Fruit fly (Drosophila melanogaster) whole organism, embryonic: ENCODE data around the gene Ppm1.

ENCODE experiments used
- Abd-B ChIP-seq: fragments of 200-800 bp; sonication (Bioruptor generic); optimal IDR thresholded peaks from 2 replicates; lab custom pipeline; 2018; ENCODE audit warnings: missing biosample characterization, mild to moderate bottlenecking, missing genetic modification characterization, moderate library complexity
- CG10321 ChIP-seq: fragments of 200-800 bp; sonication (Bioruptor generic); IDR thresholded peaks from 2 replicates; pipeline ENCODE4 v1.3.6; 2022; ENCODE audit warnings: missing biosample characterization, missing genetic modification characterization
- CG10654 ChIP-seq: fragments of 200-800 bp; sonication (Bioruptor generic); optimal IDR thresholded peaks from 2 replicates; lab custom pipeline; 2016; ENCODE audit warnings: missing biosample characterization, missing genetic modification characterization
- CG11093 ChIP-seq: fragments of 200-800 bp; sonication (Bioruptor generic); IDR thresholded peaks from 3 replicates; pipeline ENCODE4 v1.3.6; 2022; ENCODE audit warnings: missing biosample characterization, missing genetic modification characterization
- CG1233 ChIP-seq: fragments of 200-800 bp; sonication (Bioruptor generic); optimal IDR thresholded peaks from 4 replicates; lab custom pipeline; 2018; ENCODE audit warnings: missing biosample characterization, mild to moderate bottlenecking, missing genetic modification characterization
- CG12744 ChIP-seq: fragments of 200-800 bp; sonication (Bioruptor generic); optimal IDR thresholded peaks from 2 replicates; lab custom pipeline; 2016; ENCODE audit warnings: missing biosample characterization, missing genetic modification characterization
- CG13624 ChIP-seq: fragments of 200-800 bp; sonication (Bioruptor generic); optimal IDR thresholded peaks from 2 replicates; lab custom pipeline; 2016; ENCODE audit warnings: missing biosample characterization, missing genetic modification characterization
- CG14667 ChIP-seq: fragments of 200-800 bp; sonication (Bioruptor generic); IDR thresholded peaks from 2 replicates; pipeline ENCODE4 v1.3.6; 2022; ENCODE audit warnings: missing biosample characterization, missing genetic modification characterization
- CG15601 ChIP-seq: fragments of 200-800 bp; sonication (Bioruptor generic); optimal IDR thresholded peaks from 3 replicates; lab custom pipeline; 2019; ENCODE audit warnings: missing biosample characterization, mild to moderate bottlenecking, missing genetic modification characterization, moderate library complexity
- CG15696 ChIP-seq: fragments of 200-800 bp; sonication (Bioruptor generic); optimal IDR thresholded peaks from 2 replicates; lab custom pipeline; 2019; ENCODE audit warnings: missing biosample characterization, mild to moderate bottlenecking, missing genetic modification characterization, moderate library complexity
- CG16863 ChIP-seq: fragments of 200-800 bp; sonication (Bioruptor generic); optimal IDR thresholded peaks from 3 replicates; lab custom pipeline; 2016; ENCODE audit warnings: missing biosample characterization, missing genetic modification characterization
- CG1792 ChIP-seq: fragments of 200-800 bp; sonication (Bioruptor generic); optimal IDR thresholded peaks from 2 replicates; lab custom pipeline; 2016; ENCODE audit warnings: missing biosample characterization, missing genetic modification characterization
- CG18011 ChIP-seq: fragments of 200-800 bp; sonication (Bioruptor generic); optimal IDR thresholded peaks from 2 replicates; lab custom pipeline; 2017; ENCODE audit warnings: missing biosample characterization, missing genetic modification characterization, mild to moderate bottlenecking, moderate library complexity, missing genotype
- CG18262 ChIP-seq: fragments of 200-800 bp; optimal IDR thresholded peaks from 3 replicates; lab custom pipeline; 2019; ENCODE audit warnings: missing biosample characterization, mild to moderate bottlenecking, missing genetic modification characterization, moderate library complexity
- CG2120 ChIP-seq: fragments of 200-800 bp; sonication (Bioruptor generic); optimal IDR thresholded peaks from 3 replicates; lab custom pipeline; 2016; ENCODE audit warnings: missing biosample characterization, missing genetic modification characterization
- CG2199 ChIP-seq: fragments of 200-800 bp; sonication (Bioruptor generic); IDR thresholded peaks from 3 replicates; pipeline ENCODE4 v1.3.6; 2022; ENCODE audit warnings: missing biosample characterization, missing genetic modification characterization
- CG32532 ChIP-seq: fragments of 200-800 bp; sonication (Bioruptor generic); IDR thresholded peaks from 2 replicates; pipeline ENCODE4 v1.3.6; 2022; ENCODE audit warnings: missing biosample characterization, missing genetic modification characterization
- CG4328 ChIP-seq: fragments of 200-800 bp; sonication (Bioruptor generic); optimal IDR thresholded peaks from 3 replicates; lab custom pipeline; 2017; ENCODE audit warnings: missing biosample characterization, missing genetic modification reagents, missing genetic modification characterization
- CG4820 ChIP-seq: fragments of 200-800 bp; sonication (Bioruptor generic); optimal IDR thresholded peaks from 3 replicates; lab custom pipeline; 2016; ENCODE audit warnings: missing biosample characterization, missing genetic modification characterization
- CG4854 ChIP-seq: fragments of 200-800 bp; sonication (Bioruptor generic); optimal IDR thresholded peaks from 2 replicates; lab custom pipeline; 2016; ENCODE audit warnings: missing biosample characterization, missing genetic modification characterization, inconsistent platforms
- CG6683 ChIP-seq: fragments of 200-800 bp; sonication (Bioruptor generic); optimal IDR thresholded peaks from 2 replicates; lab custom pipeline; 2017; ENCODE audit warnings: missing biosample characterization, mild to moderate bottlenecking, missing genetic modification characterization, missing genetic modification reagents
- Dek ChIP-seq: fragments of 200-800 bp; sonication (Bioruptor generic); optimal IDR thresholded peaks from 3 replicates; lab custom pipeline; 2019; ENCODE audit warnings: missing biosample characterization, mild to moderate bottlenecking, missing genetic modification characterization, moderate library complexity
- Dip2 ChIP-seq: fragments of 200-800 bp; sonication (Bioruptor generic); IDR thresholded peaks from 2 replicates; pipeline ENCODE4 v1.3.6; 2022; ENCODE audit warnings: missing biosample characterization, missing genetic modification characterization
- Dref ChIP-seq: fragments of 200-800 bp; sonication (Bioruptor generic); IDR thresholded peaks from 2 replicates; pipeline ENCODE4 v1.3.6; 2022; ENCODE audit warnings: missing biosample characterization, missing genetic modification characterization
- Drgx ChIP-seq: fragments of 200-800 bp; sonication (Bioruptor generic); IDR thresholded peaks from 2 replicates; pipeline ENCODE4 v1.3.6; 2022; ENCODE audit warnings: missing biosample characterization, missing genetic modification characterization
- Hr3 ChIP-seq: fragments of 200-800 bp; sonication (Bioruptor generic); optimal IDR thresholded peaks from 3 replicates; lab custom pipeline; 2016; ENCODE audit warnings: missing biosample characterization, missing genetic modification characterization
- Jarid2 ChIP-seq: fragments of 200-800 bp; sonication (Bioruptor generic); optimal IDR thresholded peaks from 3 replicates; lab custom pipeline; 2017; ENCODE audit warnings: mild to moderate bottlenecking, missing biosample characterization, missing genetic modification reagents, missing genetic modification characterization
- Rfx ChIP-seq: fragments of 200-800 bp; sonication (Bioruptor generic); IDR thresholded peaks from 2 replicates; pipeline ENCODE4 v1.3.6; 2022; ENCODE audit warnings: missing biosample characterization, missing genetic modification characterization
- Trl ChIP-seq, 3 experiments: fragments of >200 bp in 2 of 3; fragments of 200-800 bp in 1 of 3; sonication (Bioruptor generic) in 1 of 3; optimal IDR thresholded peaks; 2 replicates in 1 of 3; 3 replicates in 2 of 3; lab custom pipeline; 2016 to 2017; ENCODE audit warnings: missing biosample characterization in 1 of 3, missing genetic modification characterization in 1 of 3
- Xrp1 ChIP-seq: fragments of 200-800 bp; sonication (Bioruptor generic); IDR thresholded peaks from 2 replicates; pipeline ENCODE4 v1.3.6; 2022; ENCODE audit warnings: missing biosample characterization, missing genetic modification characterization
- da ChIP-seq: fragments of 200-800 bp; sonication (Bioruptor generic); optimal IDR thresholded peaks from 2 replicates; lab custom pipeline; 2016; ENCODE audit warnings: missing biosample characterization, missing genetic modification characterization
- dm ChIP-seq: fragments of 200-800 bp; sonication (Bioruptor generic); optimal IDR thresholded peaks from 3 replicates; lab custom pipeline; 2016; ENCODE audit warnings: missing biosample characterization, missing genetic modification characterization
- fd102C ChIP-seq: fragments of 200-800 bp; sonication (Bioruptor generic); optimal IDR thresholded peaks from 2 replicates; lab custom pipeline; 2018; ENCODE audit warnings: missing biosample characterization, mild to moderate bottlenecking, missing genetic modification characterization, moderate library complexity
- fd3F ChIP-seq: fragments of 200-800 bp; sonication (Bioruptor generic); optimal IDR thresholded peaks from 2 replicates; lab custom pipeline; 2018; ENCODE audit warnings: missing biosample characterization, mild to moderate bottlenecking, missing genetic modification characterization, moderate library complexity
- fu2 ChIP-seq: fragments of 200-800 bp; sonication (Bioruptor generic); optimal IDR thresholded peaks from 2 replicates; lab custom pipeline; 2016; ENCODE audit warnings: missing biosample characterization, missing genetic modification characterization
- her ChIP-seq: fragments of 200-800 bp; sonication (Bioruptor generic); optimal IDR thresholded peaks from 2 replicates; lab custom pipeline; 2016; ENCODE audit warnings: missing biosample characterization, missing genetic modification characterization
- nmo ChIP-seq: fragments of 200-800 bp; sonication (Bioruptor generic); optimal IDR thresholded peaks from 2 replicates; lab custom pipeline; 2018; ENCODE audit warnings: missing biosample characterization, mild to moderate bottlenecking, missing genetic modification characterization, moderate library complexity
- onecut ChIP-seq: fragments of 200-800 bp; sonication (Bioruptor generic); IDR thresholded peaks from 2 replicates; pipeline ENCODE4 v1.3.6; 2022; ENCODE audit warnings: missing biosample characterization, missing genetic modification characterization
- org-1 ChIP-seq: fragments of 200-800 bp; sonication (Bioruptor generic); optimal IDR thresholded peaks from 2 replicates; lab custom pipeline; 2017; ENCODE audit warnings: missing biosample characterization, missing genetic modification characterization
- pan ChIP-seq, 4 experiments: fragments of >200 bp in 3 of 4; fragments of 200-800 bp in 1 of 4; sonication (Bioruptor generic) in 1 of 4; optimal IDR thresholded peaks in 3 of 4; IDR thresholded peaks in 1 of 4; 2 replicates each; pipeline versions ENCODE4 v1.3.6 to Lab custom; 2017 to 2022; ENCODE audit warnings: missing biosample characterization in 2 of 4, missing genetic modification characterization in 2 of 4, mixed read lengths in 1 of 4
- pho ChIP-seq: fragments of 200-800 bp; sonication (Bioruptor generic); optimal IDR thresholded peaks from 2 replicates; lab custom pipeline; 2016; ENCODE audit warnings: missing biosample characterization, missing genetic modification characterization
- pros ChIP-seq: fragments of 200-800 bp; sonication (Bioruptor generic); optimal IDR thresholded peaks from 3 replicates; lab custom pipeline; 2019; ENCODE audit warnings: missing biosample characterization, mild to moderate bottlenecking, missing genetic modification characterization, moderate library complexity
- sima ChIP-seq: fragments of 200-800 bp; sonication (Bioruptor generic); optimal IDR thresholded peaks from 2 replicates; lab custom pipeline; 2016; ENCODE audit warnings: missing biosample characterization, missing genetic modification characterization
- sisA ChIP-seq: fragments of 200-800 bp; sonication (Bioruptor generic); IDR thresholded peaks from 2 replicates; pipeline ENCODE4 v1.3.6; 2022; ENCODE audit warnings: missing biosample characterization, missing genetic modification characterization
- slbo ChIP-seq: fragments of 200-800 bp; sonication (Bioruptor generic); IDR thresholded peaks from 2 replicates; pipeline ENCODE4 v1.3.6; 2022; ENCODE audit warnings: missing biosample characterization, missing genetic modification characterization
- sqz ChIP-seq: fragments of 200-800 bp; sonication (Bioruptor generic); optimal IDR thresholded peaks from 3 replicates; lab custom pipeline; 2018; ENCODE audit warnings: missing biosample characterization, mild to moderate bottlenecking, missing genetic modification characterization
- tgo ChIP-seq: fragments of 200-800 bp; sonication (Bioruptor generic); IDR thresholded peaks from 3 replicates; pipeline ENCODE4 v1.3.6; 2022; ENCODE audit warnings: missing biosample characterization, missing genetic modification characterization
- ttk ChIP-seq: fragments of 200-800 bp; sonication (Bioruptor generic); IDR thresholded peaks from 2 replicates; pipeline ENCODE4 v2.1.2; 2022; ENCODE audit warnings: missing biosample characterization, missing genetic modification characterization
- wdn ChIP-seq: fragments of 200-800 bp; sonication (Bioruptor generic); IDR thresholded peaks from 2 replicates; pipeline ENCODE4 v1.3.6; 2022; ENCODE audit warnings: missing biosample characterization, missing genetic modification characterization

The Ppm1 gene

DNA sequence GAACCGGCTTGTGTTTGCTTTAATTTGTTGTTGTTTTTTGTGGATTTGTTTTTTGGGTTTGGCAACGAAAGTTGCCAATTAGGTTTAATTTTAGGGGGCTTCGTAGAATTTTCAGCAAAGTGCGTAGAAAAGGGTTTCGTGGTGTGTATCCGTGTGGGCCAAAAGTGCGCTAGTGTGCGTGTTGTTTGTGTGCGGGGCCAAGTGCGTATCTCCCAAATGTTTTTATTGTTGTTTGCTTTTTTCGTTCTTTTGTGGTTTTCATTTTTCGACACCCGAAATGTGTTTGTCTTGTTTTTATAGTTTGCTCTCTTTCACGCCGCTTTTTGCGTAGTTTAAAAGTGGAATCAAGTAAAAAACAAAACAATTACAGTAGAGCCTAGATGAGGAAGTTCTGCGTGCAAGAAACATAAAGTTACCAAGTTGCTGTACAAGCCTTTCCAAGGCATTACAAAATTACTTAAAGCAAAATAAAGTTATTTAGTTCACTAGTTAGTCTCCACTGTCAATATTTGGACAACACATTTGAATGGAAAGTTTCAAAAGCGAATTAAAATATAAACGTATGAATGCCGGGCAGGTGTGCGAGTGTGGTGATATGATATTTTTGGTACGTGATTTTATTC, 34.2 kb upstream of the Ppm1 start (continued):
- TF ChIP-seq her (peak; percentile 85), onecut (peak; percentile 12; the same call in 1 of the 2 replicates), CG15601 (no peak), CG2199 (GFP tag; lab: Robert Waterston, UW) (no peak), CG2120 (GFP tag; lab: Kevin White, UChicago) (peak; percentile 98), CG1233 (GFP tag; lab: Kevin White, UChicago) (peak; percentile 34), sima (no peak), Rfx (GFP tag; lab: Robert Waterston, UW) (peak; percentile 96), fd102C (GFP tag; lab: Kevin White, UChicago) (no peak), Dek (tag; lab: Kevin White, UChicago) (peak; percentile 92), CG1792 (GFP tag; lab: Kevin White, UChicago) (peak; percentile 67), da (GFP tag; lab: Kevin White, UChicago) (peak; percentile 48), ttk (GFP tag; lab: Robert Waterston, UW) (peak; percentile 60), fu2 (GFP tag; lab: Kevin White, UChicago) (peak; percentile 91), Abd-B (GFP tag; lab: Kevin White, UChicago) (peak; percentile 65), CG14667 (GFP tag; lab: Robert Waterston, UW) (peak; percentile 76), Dip2 (GFP tag; lab: Robert Waterston, UW) (no peak), pho (GFP tag; lab: Kevin White, UChicago) (peak; percentile 94), CG4328 (GFP tag; lab: Kevin White, UChicago) (peak; percentile 43), CG32532 (GFP tag; lab: Robert Waterston, UW) (peak; percentile 97), CG11093 (peak; percentile 66; the same call in 2 of the 3 replicates), Dref (GFP tag; lab: Robert Waterston, UW) (peak; percentile 40), CG4820 (GFP tag; lab: Kevin White, UChicago) (no peak), CG15696 (tag; lab: Kevin White, UChicago) (peak; percentile 29), CG4854 (GFP tag; lab: Kevin White, UChicago) (peak; percentile 55), dm (GFP tag; lab: Kevin White, UChicago) (peak; percentile 20), CG16863 (GFP tag; lab: Kevin White, UChicago) (no peak), pan (optimal IDR thresholded peaks at IDR 0.05; lab: Kevin White, UChicago) (no peak), pan (GFP tag; optimal IDR thresholded peaks at IDR 0.05 in 1 of 2, IDR thresholded peaks at IDR 0.05 in 1 of 2) (peak in 1 of 2 experiments; percentile 89), pros (no peak), org-1 (GFP tag; lab: Kevin White, UChicago) (peak; percentile 73), Xrp1 (GFP tag; lab: Robert Waterston, UW) (peak; percentile 56; the same call in 1 of the 2 replicates), fd3F (GFP tag; lab: Kevin White, UChicago) (peak; percentile 85), Jarid2 (GFP tag; lab: Kevin White, UChicago) (peak; percentile 18), slbo (GFP tag; lab: Robert Waterston, UW) (peak; percentile 97), CG18262 (peak; percentile 20), CG6683 (peak; percentile 58), CG18011 (GFP tag; lab: Kevin White, UChicago) (peak; percentile 72), tgo (GFP tag; lab: Robert Waterston, UW) (peak; percentile 79), CG12744 (GFP tag; lab: Kevin White, UChicago) (peak; percentile 68), wdn (peak; percentile 89), Drgx (peak; percentile 55; the same call in 1 of the 2 replicates), nmo (GFP tag; lab: Kevin White, UChicago) (peak; percentile 41), CG13624 (peak; percentile 96), CG10321 (GFP tag; lab: Robert Waterston, UW) (no peak), CG10654 (peak; percentile 57), Trl (optimal IDR thresholded peaks at IDR 0.05; lab: Kevin White, UChicago) (no peak), Trl (GFP tag; optimal IDR thresholded peaks at IDR 0.05; lab: Kevin White, UChicago) (peak; percentile 82), sisA (peak; percentile 77), sqz (GFP tag; lab: Kevin White, UChicago) (no peak), Hr3 (GFP tag; lab: Kevin White, UChicago) (peak; percentile 15)
